Fruit fly (Drosophila melanogaster) whole organism, embryonic: ENCODE measurements around the gene CG5388.
A peak's percentile ranks its signal among the peaks of the same experiment; 100 is the strongest.

Experiments used
- ATbp ChIP-seq: fragments of 200-800 bp; sonication (Bioruptor generic); optimal IDR thresholded peaks from 2 replicates; lab custom pipeline; 2017; ENCODE audit warnings: missing biosample characterization, mild to moderate bottlenecking, missing genetic modification characterization, missing genetic modification reagents
- Ada2b ChIP-seq: fragments of 200-800 bp; sonication (Bioruptor generic); IDR thresholded peaks from 2 replicates; pipeline ENCODE4 v1.3.6; 2022; ENCODE audit warnings: missing biosample characterization, missing genetic modification characterization
- Atf3 ChIP-seq: fragments of 200-800 bp; sonication (Bioruptor generic); optimal IDR thresholded peaks from 3 replicates; lab custom pipeline; 2016; ENCODE audit warnings: missing biosample characterization, missing genetic modification characterization
- BEAF-32 ChIP-seq: fragments of 200-800 bp; sonication (Bioruptor generic); optimal IDR thresholded peaks from 3 replicates; lab custom pipeline; 2017; ENCODE audit warnings: missing biosample characterization, missing genetic modification characterization, mild to moderate bottlenecking, moderate library complexity, missing genetic modification reagents
- BtbVII ChIP-seq: fragments of 200-800 bp; sonication (Bioruptor generic); optimal IDR thresholded peaks from 3 replicates; lab custom pipeline; 2017; ENCODE audit warnings: missing biosample characterization, mild to moderate bottlenecking, missing genetic modification characterization
- CG10209 ChIP-seq: fragments of 200-800 bp; sonication (Bioruptor generic); optimal IDR thresholded peaks from 3 replicates; lab custom pipeline; 2017; ENCODE audit warnings: missing biosample characterization, mild to moderate bottlenecking, missing genetic modification characterization, missing genetic modification reagents
- CG11560 ChIP-seq: fragments of 200-800 bp; sonication (Bioruptor generic); IDR thresholded peaks from 3 replicates; pipeline ENCODE4 v1.3.6; 2022; ENCODE audit warnings: missing biosample characterization, missing genetic modification characterization
- CG11695 ChIP-seq: fragments of 200-800 bp; sonication (Bioruptor generic); IDR thresholded peaks from 3 replicates; pipeline ENCODE4 v1.3.6; 2022; ENCODE audit warnings: missing biosample characterization, missing genetic modification characterization
- CG11723 ChIP-seq: fragments of 200-800 bp; sonication (Bioruptor generic); optimal IDR thresholded peaks from 2 replicates; lab custom pipeline; 2017; ENCODE audit warnings: missing biosample characterization, mild to moderate bottlenecking, missing genetic modification characterization
- CG13424 ChIP-seq: fragments of 200-800 bp; sonication (Bioruptor generic); optimal IDR thresholded peaks from 2 replicates; lab custom pipeline; 2019; ENCODE audit warnings: missing biosample characterization, mild to moderate bottlenecking, missing genetic modification characterization, moderate library complexity
- CG14860 ChIP-seq: fragments of 200-800 bp; sonication (Bioruptor generic); IDR thresholded peaks from 3 replicates; pipeline ENCODE4 v1.3.6; 2022; ENCODE audit warnings: missing biosample characterization, missing genetic modification characterization; ENCODE audit not compliant: partially characterized antibody
- CG15696 ChIP-seq: fragments of 200-800 bp; sonication (Bioruptor generic); optimal IDR thresholded peaks from 2 replicates; lab custom pipeline; 2019; ENCODE audit warnings: missing biosample characterization, mild to moderate bottlenecking, missing genetic modification characterization, moderate library complexity
- CG1647 ChIP-seq: fragments of 200-800 bp; sonication (Bioruptor generic); optimal IDR thresholded peaks from 3 replicates; lab custom pipeline; 2016; ENCODE audit warnings: missing biosample characterization, missing genetic modification characterization
- CG17612 ChIP-seq: fragments of 200-800 bp; sonication (Bioruptor generic); IDR thresholded peaks from 2 replicates; pipeline ENCODE4 v1.3.6; 2022; ENCODE audit warnings: missing biosample characterization, missing genetic modification characterization
- CG17912 ChIP-seq: fragments of 200-800 bp; sonication (Bioruptor generic); optimal IDR thresholded peaks from 2 replicates; lab custom pipeline; 2018; ENCODE audit warnings: missing biosample characterization, mild to moderate bottlenecking, missing genetic modification characterization
- CG2120 ChIP-seq: fragments of 200-800 bp; sonication (Bioruptor generic); optimal IDR thresholded peaks from 3 replicates; lab custom pipeline; 2016; ENCODE audit warnings: missing biosample characterization, missing genetic modification characterization
- CG2129 ChIP-seq: fragments of 200-800 bp; sonication (Bioruptor generic); IDR thresholded peaks from 2 replicates; pipeline ENCODE4 v1.3.6; 2022; ENCODE audit warnings: missing biosample characterization, missing genetic modification characterization; ENCODE audit not compliant: partially characterized antibody
- CG2889 ChIP-seq: fragments of 200-800 bp; sonication (Bioruptor generic); IDR thresholded peaks from 3 replicates; pipeline ENCODE4 v1.3.6; 2022; ENCODE audit warnings: missing biosample characterization, missing genetic modification characterization
- CG3847 ChIP-seq: fragments of 200-800 bp; sonication (Bioruptor generic); IDR thresholded peaks from 2 replicates; pipeline ENCODE4 v1.3.6; 2022; ENCODE audit warnings: missing biosample characterization, missing genetic modification characterization
- CG4820 ChIP-seq: fragments of 200-800 bp; sonication (Bioruptor generic); optimal IDR thresholded peaks from 3 replicates; lab custom pipeline; 2016; ENCODE audit warnings: missing biosample characterization, missing genetic modification characterization
- CG6272 ChIP-seq: fragments of 200-800 bp; sonication (Bioruptor generic); IDR thresholded peaks from 2 replicates; pipeline ENCODE4 v1.3.6; 2022; ENCODE audit warnings: missing biosample characterization, missing genetic modification characterization
- CG6791 ChIP-seq: fragments of 200-800 bp; sonication (Bioruptor generic); IDR thresholded peaks from 3 replicates; pipeline ENCODE4 v1.3.6; 2022; ENCODE audit warnings: missing biosample characterization, missing genetic modification characterization; ENCODE audit not compliant: partially characterized antibody
- CG8089 ChIP-seq: fragments of 200-800 bp; sonication (Bioruptor generic); optimal IDR thresholded peaks from 3 replicates; lab custom pipeline; 2016; ENCODE audit warnings: missing biosample characterization, missing genetic modification characterization
- D19A ChIP-seq: fragments of 200-800 bp; optimal IDR thresholded peaks from 3 replicates; lab custom pipeline; 2019; ENCODE audit warnings: missing biosample characterization, mild to moderate bottlenecking, missing genetic modification characterization, moderate library complexity
- Dll ChIP-seq: fragments of 200-800 bp; sonication (Bioruptor generic); IDR thresholded peaks from 4 replicates; pipeline ENCODE4 v1.3.6; 2022; ENCODE audit warnings: missing biosample characterization, missing genetic modification characterization; ENCODE audit not compliant: partially characterized antibody
- Drgx ChIP-seq: fragments of 200-800 bp; sonication (Bioruptor generic); IDR thresholded peaks from 2 replicates; pipeline ENCODE4 v1.3.6; 2022; ENCODE audit warnings: missing biosample characterization, missing genetic modification characterization
- E2f2 ChIP-seq: fragments of 200-800 bp; sonication (Bioruptor generic); IDR thresholded peaks from 2 replicates; pipeline ENCODE4 v1.3.6; 2022; ENCODE audit warnings: missing biosample characterization, missing genetic modification characterization
- Gug ChIP-seq: fragments of 200-800 bp; sonication (Bioruptor generic); IDR thresholded peaks from 4 replicates; pipeline ENCODE4 v1.3.6; 2022; ENCODE audit warnings: missing biosample characterization, missing genetic modification characterization
- H15 ChIP-seq: fragments of 200-800 bp; sonication (Bioruptor generic); IDR thresholded peaks from 3 replicates; pipeline ENCODE4 v1.3.6; 2022; ENCODE audit warnings: missing biosample characterization, missing genetic modification characterization
- Hand ChIP-seq: fragments of 200-800 bp; sonication (Bioruptor generic); optimal IDR thresholded peaks from 2 replicates; lab custom pipeline; 2017; ENCODE audit warnings: mild to moderate bottlenecking, missing biosample characterization, missing genetic modification reagents, missing genetic modification characterization
- Pdp1 ChIP-seq, 2 experiments: fragments of 200-800 bp; sonication (Bioruptor generic); optimal IDR thresholded peaks; 3 replicates each; lab custom pipeline; 2016; ENCODE audit warnings: missing biosample characterization in 2 of 2, missing genetic modification characterization in 2 of 2, mild to moderate bottlenecking in 1 of 2, moderate library complexity in 1 of 2
- Tbp ChIP-seq: fragments of >200 bp; optimal IDR thresholded peaks from 2 replicates; lab custom pipeline; 2018; ENCODE audit warnings: missing biosample characterization, missing genetic modification characterization
- Xbp1 ChIP-seq: fragments of 200-800 bp; sonication (Bioruptor generic); optimal IDR thresholded peaks from 3 replicates; lab custom pipeline; 2016; ENCODE audit warnings: missing biosample characterization, mild to moderate bottlenecking, missing genetic modification characterization
- ara ChIP-seq: fragments of 200-800 bp; sonication (Bioruptor generic); IDR thresholded peaks from 2 replicates; pipeline ENCODE4 v1.3.6; 2022; ENCODE audit warnings: missing biosample characterization, missing genetic modification characterization
- bowl ChIP-seq: fragments of 200-800 bp; sonication (Bioruptor generic); IDR thresholded peaks from 2 replicates; pipeline ENCODE4 v1.3.6; 2022; ENCODE audit warnings: missing biosample characterization, missing genetic modification characterization
- cwo ChIP-seq: fragments of 200-800 bp; sonication (Bioruptor generic); optimal IDR thresholded peaks from 3 replicates; lab custom pipeline; 2017; ENCODE audit warnings: missing biosample characterization, missing genetic modification characterization, mild to moderate bottlenecking, moderate library complexity, missing genetic modification reagents
- dpn ChIP-seq, 2 experiments: fragments of 200-800 bp; sonication (Bioruptor generic); optimal IDR thresholded peaks; 3 replicates each; lab custom pipeline; 2016; ENCODE audit warnings: missing biosample characterization in 2 of 2, missing genetic modification characterization in 2 of 2
- emc ChIP-seq: fragments of 200-800 bp; sonication (Bioruptor generic); optimal IDR thresholded peaks from 2 replicates; lab custom pipeline; 2016; ENCODE audit warnings: missing biosample characterization, missing genetic modification characterization
- gcm ChIP-seq: fragments of 200-800 bp; sonication (Bioruptor generic); optimal IDR thresholded peaks from 2 replicates; lab custom pipeline; 2019; ENCODE audit warnings: missing biosample characterization, mild to moderate bottlenecking, missing genetic modification characterization, moderate library complexity
- grau ChIP-seq: fragments of 200-800 bp; optimal IDR thresholded peaks from 3 replicates; lab custom pipeline; 2019; ENCODE audit warnings: missing biosample characterization, mild to moderate bottlenecking, missing genetic modification characterization, moderate library complexity
- gsb ChIP-seq: fragments of 200-800 bp; sonication (Bioruptor generic); IDR thresholded peaks from 2 replicates; pipeline ENCODE4 v1.3.6; 2022; ENCODE audit warnings: missing biosample characterization, missing genetic modification characterization
- inv ChIP-seq: fragments of 200-800 bp; sonication (Bioruptor generic); IDR thresholded peaks from 2 replicates; pipeline ENCODE4 v1.3.6; 2022; ENCODE audit warnings: missing biosample characterization, missing genetic modification characterization; ENCODE audit not compliant: partially characterized antibody
- schlank ChIP-seq: fragments of 200-800 bp; sonication (Bioruptor generic); optimal IDR thresholded peaks from 2 replicates; lab custom pipeline; 2018; ENCODE audit warnings: missing biosample characterization, mild to moderate bottlenecking, missing genetic modification characterization
- sens-2 ChIP-seq: fragments of 200-800 bp; sonication (Bioruptor generic); IDR thresholded peaks from 2 replicates; pipeline ENCODE4 v1.3.6; 2022; ENCODE audit warnings: missing biosample characterization, missing genetic modification characterization
- sug ChIP-seq: fragments of 200-800 bp; optimal IDR thresholded peaks from 2 replicates; lab custom pipeline; 2019; ENCODE audit warnings: missing biosample characterization, mild to moderate bottlenecking, missing genetic modification characterization, moderate library complexity
- tin ChIP-seq: fragments of 200-800 bp; sonication (Bioruptor generic); optimal IDR thresholded peaks from 3 replicates; lab custom pipeline; 2016; ENCODE audit warnings: missing biosample characterization, missing genetic modification characterization
- trh ChIP-seq: fragments of 200-800 bp; sonication (Bioruptor generic); optimal IDR thresholded peaks from 2 replicates; lab custom pipeline; 2016; ENCODE audit warnings: missing biosample characterization, missing genetic modification characterization
- twi ChIP-seq: fragments of 200-800 bp; optimal IDR thresholded peaks from 2 replicates; lab custom pipeline; 2019; ENCODE audit warnings: missing biosample characterization, mild to moderate bottlenecking, missing genetic modification characterization, moderate library complexity
- vvl ChIP-seq: fragments of 200-800 bp; sonication (Bioruptor generic); IDR thresholded peaks from 2 replicates; pipeline ENCODE4 v1.3.6; 2022; ENCODE audit warnings: missing biosample characterization, missing genetic modification characterization
- zf30C ChIP-seq: fragments of 200-800 bp; sonication (Bioruptor generic); optimal IDR thresholded peaks from 3 replicates; lab custom pipeline; 2018; ENCODE audit warnings: missing biosample characterization, mild to moderate bottlenecking, missing genetic modification characterization

The CG5388 gene

DNA sequence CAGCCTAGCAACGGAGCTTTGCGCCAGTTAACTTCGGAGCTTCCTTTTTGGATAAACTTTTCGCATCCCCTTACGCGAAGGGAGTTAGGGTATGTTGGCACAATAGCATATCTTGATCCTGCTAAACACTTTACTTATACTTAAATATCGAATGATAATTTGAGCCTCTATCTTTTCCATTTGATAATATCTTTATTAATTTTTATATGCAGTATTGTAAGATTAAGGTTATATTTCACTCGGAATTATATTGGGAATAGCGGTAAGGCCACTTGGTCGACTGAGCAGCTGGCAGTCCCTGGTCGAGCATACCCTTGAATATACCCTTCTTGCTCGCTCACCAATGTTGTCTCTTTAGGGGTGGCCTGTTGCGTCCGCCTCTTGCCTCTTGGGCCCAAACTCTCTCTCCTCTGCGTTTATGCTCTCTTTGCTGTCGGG, 28.7 kb upstream of the CG5388 start (continued):
- TF ChIP-seq inv (GFP tag; lab: Robert Waterston, UW): no peak
- TF ChIP-seq CG10209: peak; percentile 64
- TF ChIP-seq CG14860 (GFP tag; lab: Robert Waterston, UW): no peak
- TF ChIP-seq zf30C (GFP tag; lab: Kevin White, UChicago): no peak
- no peak for TF ChIP-seq twi
- TF ChIP-seq Drgx (GFP tag; lab: Robert Waterston, UW): peak; percentile 62
- TF ChIP-seq CG17612 (GFP tag; lab: Robert Waterston, UW): peak; percentile 29; the same call in 1 of the 2 replicates
- TF ChIP-seq E2f2 (GFP tag; lab: Robert Waterston, UW): peak; percentile 54
- TF ChIP-seq CG11695 (GFP tag; lab: Robert Waterston, UW): peak; percentile 61; the same call in 2 of the 3 replicates
- peak; percentile 65 for TF ChIP-seq CG13424 (tag; lab: Kevin White, UChicago)
- TF ChIP-seq CG6791: 0 out of 3 replicates have a peak, but pooled peaks have one; percentile 4
- TF ChIP-seq Gug: peak; percentile 80
- TF ChIP-seq CG2889 (GFP tag; lab: Robert Waterston, UW): peak; percentile 74
- peak; percentile 47 to 78 for TF ChIP-seq dpn (GFP tag; optimal IDR thresholded peaks at IDR 0.05; lab: Kevin White, UChicago)
- TF ChIP-seq CG11560 (tag; lab: Robert Waterston, UW): peak; percentile 60; the same call in 2 of the 3 replicates
- TF ChIP-seq CG1647 (GFP tag; lab: Kevin White, UChicago): peak; percentile 24
- no peak for TF ChIP-seq CG11723 (GFP tag; lab: Kevin White, UChicago)
- TF ChIP-seq Atf3 (GFP tag; lab: Kevin White, UChicago): no peak
- peak; percentile 29; the same call in 1 of the 3 replicates for TF ChIP-seq H15
- TF ChIP-seq sug: peak; percentile 63
- TF ChIP-seq BtbVII (GFP tag; lab: Kevin White, UChicago): peak; percentile 72
- no peak for TF ChIP-seq Dll (GFP tag; lab: Robert Waterston, UW)
- TF ChIP-seq CG2129 (GFP tag; lab: Robert Waterston, UW): no peak
- peak; percentile 55 for TF ChIP-seq cwo
- peak; percentile 44 for TF ChIP-seq CG6272 (GFP tag; lab: Robert Waterston, UW)
- TF ChIP-seq Hand: peak; percentile 29
- TF ChIP-seq vvl (GFP tag; lab: Robert Waterston, UW): peak; percentile 72
- peak; percentile 50 for TF ChIP-seq trh (GFP tag; lab: Kevin White, UChicago)
- TF ChIP-seq Tbp (GFP tag; lab: Kevin White, UChicago): no peak
- peak; percentile 42; the same call in 1 of the 2 replicates for TF ChIP-seq sens-2 (GFP tag; lab: Robert Waterston, UW)
- peak; percentile 46 for TF ChIP-seq ara
- peak; percentile 79 for TF ChIP-seq CG2120 (GFP tag; lab: Kevin White, UChicago)
- TF ChIP-seq schlank (tag; lab: Kevin White, UChicago): peak; percentile 23
- peak; percentile 75 for TF ChIP-seq D19A
- TF ChIP-seq CG8089 (GFP tag; lab: Kevin White, UChicago): no peak
- TF ChIP-seq BEAF-32 (GFP tag; lab: Kevin White, UChicago): no peak
- peak; percentile 45; the same call in 1 of the 2 replicates for TF ChIP-seq bowl
- peak in 1 of 2 experiments; percentile 73 for TF ChIP-seq Pdp1 (GFP tag; optimal IDR thresholded peaks at IDR 0.05; lab: Kevin White, UChicago)
- TF ChIP-seq CG15696: peak; percentile 29
- peak; percentile 68 for TF ChIP-seq grau
- no peak for TF ChIP-seq CG4820 (GFP tag; lab: Kevin White, UChicago)
- TF ChIP-seq emc (GFP tag; lab: Kevin White, UChicago): no peak
- peak; percentile 46 for TF ChIP-seq tin
- TF ChIP-seq ATbp (GFP tag; lab: Kevin White, UChicago): peak; percentile 54
- peak; percentile 34; the same call in 1 of the 2 replicates for TF ChIP-seq gsb
- peak; percentile 56 for TF ChIP-seq Xbp1 (GFP tag; lab: Kevin White, UChicago)
- peak; percentile 79 for TF ChIP-seq CG3847 (GFP tag; lab: Robert Waterston, UW)
- TF ChIP-seq CG17912 (GFP tag; lab: Kevin White, UChicago): no peak
- peak; percentile 84 for TF ChIP-seq Ada2b (GFP tag; lab: Robert Waterston, UW)
- no peak for TF ChIP-seq gcm (GFP tag; lab: Kevin White, UChicago)
